Worm (Caenorhabditis elegans): ENCODE data around the gene col-76.

Gene col-76

DNA sequence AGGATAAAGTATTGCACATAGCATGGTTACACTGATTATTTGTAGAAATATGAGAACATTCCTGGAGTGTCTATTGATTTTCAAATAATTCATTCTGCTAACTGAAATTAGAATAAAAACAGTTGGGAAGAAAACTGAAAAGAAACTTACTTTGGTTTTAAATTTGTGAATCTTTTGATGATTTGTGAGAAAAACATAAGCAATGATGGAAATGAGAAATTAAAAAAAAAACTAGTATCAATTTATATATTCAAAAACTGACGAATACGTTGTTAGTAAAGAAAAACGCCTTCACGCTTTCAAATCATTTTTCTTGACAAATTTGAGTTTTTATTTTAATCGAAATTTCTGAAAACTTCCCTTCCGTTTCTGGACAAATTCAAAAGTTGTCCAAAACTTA, 11.0 kb upstream of the col-76 start, which contains the start of gene T05C12.9 (continued):
- TF ChIP-seq pax-3 (tag; optimal IDR thresholded peaks at IDR 0.05) (no peak), lir-3 (tag; optimal IDR thresholded peaks at IDR 0.05; ENCODE audit: poor library complexity) (no peak), lin-14 (GFP tag; optimal IDR thresholded peaks at IDR 0.05) (no peak)

DNA sequence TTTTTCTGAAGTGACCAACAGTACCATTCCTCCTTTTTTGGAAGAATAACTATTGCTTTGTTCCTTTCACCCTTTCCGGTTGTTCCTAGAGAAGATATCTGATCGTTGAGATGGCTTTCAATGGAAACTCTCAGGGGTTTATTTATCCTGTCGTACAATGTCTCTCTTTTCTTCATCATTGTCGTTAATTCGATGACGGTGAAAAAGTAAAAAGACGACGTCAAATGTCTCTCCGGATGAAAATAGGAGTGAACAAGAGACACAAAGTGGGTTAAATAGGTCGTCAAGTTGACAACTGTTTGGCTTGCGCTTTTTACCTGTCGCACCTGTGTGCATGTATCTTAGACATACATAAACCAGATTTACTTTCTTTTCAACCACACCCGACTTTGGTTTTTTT, 10.2 kb upstream of the col-76 start:
- no peak for TF ChIP-seq unc-86 (tag; optimal IDR thresholded peaks at IDR 0.05)
- TF ChIP-seq blmp-1 (tag; optimal IDR thresholded peaks at IDR 0.05): peak; percentile 96

DNA sequence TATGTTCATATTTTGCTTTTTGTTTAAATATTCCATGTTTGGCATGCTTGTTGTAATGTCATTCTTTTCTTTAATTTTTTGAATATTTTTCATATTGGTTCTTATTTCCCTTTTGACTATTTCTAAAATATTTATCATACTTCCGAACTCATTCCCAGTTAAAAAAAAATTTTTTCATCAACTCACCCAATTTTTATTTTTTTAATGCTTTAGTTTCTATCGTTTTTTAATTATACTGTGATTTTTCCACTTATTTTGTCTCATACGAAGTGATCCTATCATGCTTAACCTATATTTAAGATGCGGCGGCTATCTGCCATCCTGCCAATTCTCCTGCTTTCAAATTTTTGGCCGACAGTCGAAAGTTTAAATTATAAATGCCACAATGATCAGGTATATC, 5.6 kb upstream of the col-76 start, which contains the start of gene qua-1:
Gene qua-1 (plus strand): TSS at position 301 of the 400 bp plus-strand sequence.
- TF ChIP-seq blmp-1 (tag; optimal IDR thresholded peaks at IDR 0.05) (no peak), isw-1 (GFP tag; IDR thresholded peaks at IDR 0.05) (no peak), mdl-1 (tag; optimal IDR thresholded peaks at IDR 0.05) (no peak), pag-3 (tag; optimal IDR thresholded peaks at IDR 0.05; ENCODE audit: borderline replicate concordance, insufficient read depth) (no peak), mab-9 (GFP tag; IDR thresholded peaks at IDR 0.05) (no peak), dsc-1 (tag; optimal IDR thresholded peaks at IDR 0.05) (no peak)

DNA sequence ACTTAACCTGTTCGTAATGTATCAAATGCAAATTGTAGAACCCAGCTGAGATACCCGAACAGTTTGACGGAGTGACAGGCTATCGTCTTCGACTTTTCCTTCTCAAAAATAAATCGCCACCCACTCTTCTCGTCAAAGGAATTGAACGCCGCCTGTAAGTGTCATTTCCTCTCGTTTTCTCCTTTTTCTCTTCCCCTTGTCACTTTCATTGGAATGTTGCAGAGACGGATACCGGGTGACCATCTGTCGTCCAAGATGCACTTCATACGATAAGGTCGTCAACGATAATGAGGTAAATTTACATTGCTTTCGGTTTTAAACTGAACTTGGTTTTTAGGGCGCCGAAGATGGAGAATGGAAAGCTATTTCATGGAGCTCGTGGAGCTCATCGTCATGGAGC, 4.3 kb upstream of the col-76 start:
- TF ChIP-seq blmp-1 (tag; optimal IDR thresholded peaks at IDR 0.05) (peak; percentile 100), nhr-28 (tag; optimal IDR thresholded peaks at IDR 0.05) (no peak), nhr-85 (tag) (peak; percentile 30), mab-9 (GFP tag; IDR thresholded peaks at IDR 0.05) (no peak), fkh-10 (GFP tag; optimal IDR thresholded peaks at IDR 0.05) (no peak), unc-62 (GFP tag; optimal IDR thresholded peaks at IDR 0.05) (no peak), C34B4.2 (tag; optimal IDR thresholded peaks at IDR 0.05) (no peak), ztf-4 (tag; optimal IDR thresholded peaks at IDR 0.05) (no peak), mdl-1 (tag; optimal IDR thresholded peaks at IDR 0.05) (no peak), elt-3 (tag; optimal IDR thresholded peaks at IDR 0.05) (peak in 1 of 6 experiments; percentile 27), efl-1 (optimal IDR thresholded peaks at IDR 0.05) (no peak), efl-1 (GFP tag; optimal IDR thresholded peaks at IDR 0.05 in 1 of 2) (no peak), lin-14 (GFP tag; optimal IDR thresholded peaks at IDR 0.05) (peak; percentile 34), Y116A8C.19 (tag; optimal IDR thresholded peaks at IDR 0.05; ENCODE audit: borderline replicate concordance) (no peak)

DNA sequence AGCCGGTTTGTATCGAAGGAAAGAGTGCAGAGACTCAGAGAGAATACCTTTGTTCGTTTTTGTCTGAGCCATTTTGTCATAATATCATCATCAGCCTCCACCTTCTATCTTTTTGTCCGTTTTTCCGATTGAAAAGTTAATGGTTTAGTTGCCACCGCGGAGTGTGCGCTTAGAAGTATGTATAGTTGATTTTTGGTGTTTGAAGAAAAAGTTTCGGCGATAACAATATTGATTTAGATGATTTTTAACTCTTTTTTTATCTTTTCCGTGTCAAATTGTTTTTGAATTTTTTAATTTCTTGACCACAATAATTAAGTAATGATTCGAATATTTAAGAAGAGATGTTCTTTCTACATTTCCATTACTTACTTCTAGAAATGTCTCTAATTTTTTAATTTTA, 1.5 kb downstream of the col-76 start:
- TF ChIP-seq efl-1 (optimal IDR thresholded peaks at IDR 0.05) (no peak), efl-1 (GFP tag; optimal IDR thresholded peaks at IDR 0.05 in 1 of 2) (peak in 1 of 2 experiments; percentile 79), C04F5.9 (tag; optimal IDR thresholded peaks at IDR 0.05) (no peak), nhr-84 (tag; optimal IDR thresholded peaks at IDR 0.05) (no peak), elt-2 (tag; optimal IDR thresholded peaks at IDR 0.05) (peak; percentile 30), jun-1 (tag; optimal IDR thresholded peaks at IDR 0.05) (no peak), unc-130 (tag; optimal IDR thresholded peaks at IDR 0.05) (no peak), ztf-4 (tag; optimal IDR thresholded peaks at IDR 0.05) (no peak), nhr-19 (GFP tag; conservative IDR thresholded peaks at IDR 0.05) (no peak)

DNA sequence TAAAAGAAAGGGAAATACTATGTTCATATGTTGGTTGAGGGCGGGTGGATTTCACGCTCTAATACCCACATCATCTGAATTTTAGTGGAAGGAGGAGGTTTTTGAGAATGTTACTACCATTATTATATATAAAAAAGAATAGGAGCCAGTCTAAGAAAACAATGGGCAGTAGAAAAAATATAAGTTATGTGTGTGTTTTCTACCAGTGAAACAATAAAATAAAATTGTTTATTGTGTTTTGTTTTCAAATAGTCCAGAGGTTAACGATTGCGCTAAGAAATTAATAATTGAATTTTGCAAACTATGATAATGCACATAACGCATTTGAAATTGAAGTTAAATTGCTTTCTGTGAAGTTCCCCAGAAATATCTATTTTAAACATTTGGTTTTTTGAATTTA, 5.3 kb downstream of the col-76 start, which contains the start of gene M110.8:
Gene M110.8 (minus strand): TSS at position 101 of the 400 bp plus-strand sequence.
- TF ChIP-seq rnt-1 (tag; optimal IDR thresholded peaks at IDR 0.05) (no peak), pqm-1 (tag; optimal IDR thresholded peaks at IDR 0.05) (no peak)

DNA sequence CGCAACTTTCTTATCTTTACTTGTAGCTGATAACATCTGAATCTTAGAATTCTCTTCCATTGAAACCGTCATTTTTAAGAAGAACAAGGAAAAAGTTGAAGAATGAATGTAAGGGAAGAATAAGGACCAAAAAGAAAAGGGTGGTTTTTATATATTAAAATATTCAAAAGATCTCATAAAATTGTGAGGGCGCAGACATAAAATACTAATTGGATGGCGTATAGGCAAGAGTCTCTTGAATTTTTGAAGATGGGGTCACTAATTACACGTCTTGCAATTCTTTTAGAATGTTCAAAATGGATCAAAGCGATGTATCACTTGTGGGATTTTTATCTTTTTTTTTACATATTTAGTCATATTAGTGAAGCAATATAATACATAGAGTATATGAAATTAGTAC, 8.5 kb downstream of the col-76 start, which contains the start of gene twk-3:
Gene twk-3 (minus strand): TSS at position 101 of the 400 bp plus-strand sequence.
- TF ChIP-seq xbp-1 (tag; optimal IDR thresholded peaks at IDR 0.05): no peak
- TF ChIP-seq lir-3 (tag; optimal IDR thresholded peaks at IDR 0.05; ENCODE audit: poor library complexity): no peak
- TF ChIP-seq ama-1 (optimal IDR thresholded peaks at IDR 0.05): no peak
- TF ChIP-seq efl-3 (GFP tag; optimal IDR thresholded peaks at IDR 0.05): no peak
- TF ChIP-seq nhr-85 (tag): no peak
- TF ChIP-seq elt-3 (tag; optimal IDR thresholded peaks at IDR 0.05): no peak
- no peak for TF ChIP-seq swsn-7 (tag; optimal IDR thresholded peaks at IDR 0.05)
- TF ChIP-seq egl-27 (tag; optimal IDR thresholded peaks at IDR 0.05): no peak
- no peak for TF ChIP-seq skn-1 (tag; optimal IDR thresholded peaks at IDR 0.05)
- TF ChIP-seq sup-37 (GFP tag; optimal IDR thresholded peaks at IDR 0.05): no peak
- no peak for TF ChIP-seq isw-1 (GFP tag; IDR thresholded peaks at IDR 0.05)
- no peak for TF ChIP-seq grh-1 (GFP tag; IDR thresholded peaks at IDR 0.05)
- no peak for TF ChIP-seq pqm-1 (tag; optimal IDR thresholded peaks at IDR 0.05)

Measured in whole organism, L1 larva.